Fruit fly (Drosophila melanogaster) whole organism, embryonic: ENCODE measurements around the gene alphaSnap.
A peak's percentile ranks its signal among the peaks of the same experiment; 100 is the strongest.

Source experiments
- B-H2 ChIP-seq: fragments of 200-800 bp; sonication (Bioruptor generic); optimal IDR thresholded peaks from 2 replicates; lab custom pipeline; 2018; ENCODE audit warnings: missing biosample characterization, mild to moderate bottlenecking, missing genetic modification characterization
- Blimp-1 ChIP-seq: fragments of 200-800 bp; sonication (Bioruptor generic); optimal IDR thresholded peaks from 3 replicates; lab custom pipeline; 2018; ENCODE audit warnings: missing biosample characterization, missing genetic modification characterization, mild to moderate bottlenecking, moderate library complexity, missing genetic modification reagents
- CG10366 ChIP-seq: fragments of 200-800 bp; sonication (Bioruptor generic); IDR thresholded peaks from 2 replicates; pipeline ENCODE4 v1.3.6; 2022; ENCODE audit warnings: missing biosample characterization, missing genetic modification characterization
- CG10431 ChIP-seq: fragments of 200-800 bp; sonication (Bioruptor generic); optimal IDR thresholded peaks from 3 replicates; lab custom pipeline; 2018; ENCODE audit warnings: missing biosample characterization, mild to moderate bottlenecking, missing genetic modification characterization
- CG11456 ChIP-seq: fragments of 200-800 bp; sonication (Bioruptor generic); IDR thresholded peaks from 3 replicates; pipeline ENCODE4 v1.3.6; 2022; ENCODE audit warnings: missing biosample characterization, missing genetic modification characterization
- CG14050 ChIP-seq: fragments of 200-800 bp; sonication (Bioruptor generic); IDR thresholded peaks from 3 replicates; pipeline ENCODE4 v1.3.6; 2022; ENCODE audit warnings: missing biosample characterization, missing genetic modification characterization
- CG15601 ChIP-seq: fragments of 200-800 bp; sonication (Bioruptor generic); optimal IDR thresholded peaks from 3 replicates; lab custom pipeline; 2019; ENCODE audit warnings: missing biosample characterization, mild to moderate bottlenecking, missing genetic modification characterization, moderate library complexity
- CG1602 ChIP-seq: fragments of 200-800 bp; sonication (Bioruptor generic); optimal IDR thresholded peaks from 3 replicates; lab custom pipeline; 2016; ENCODE audit warnings: missing biosample characterization, missing genetic modification characterization
- CG16813 ChIP-seq: fragments of 200-800 bp; sonication (Bioruptor generic); IDR thresholded peaks from 3 replicates; pipeline ENCODE4 v1.3.6; 2022; ENCODE audit warnings: missing biosample characterization, missing genetic modification characterization; ENCODE audit not compliant: partially characterized antibody
- CG17912 ChIP-seq: fragments of 200-800 bp; sonication (Bioruptor generic); optimal IDR thresholded peaks from 2 replicates; lab custom pipeline; 2018; ENCODE audit warnings: missing biosample characterization, mild to moderate bottlenecking, missing genetic modification characterization
- CG18262 ChIP-seq: fragments of 200-800 bp; optimal IDR thresholded peaks from 3 replicates; lab custom pipeline; 2019; ENCODE audit warnings: missing biosample characterization, mild to moderate bottlenecking, missing genetic modification characterization, moderate library complexity
- CG30431 ChIP-seq: fragments of 200-800 bp; sonication (Bioruptor generic); optimal IDR thresholded peaks from 2 replicates; lab custom pipeline; 2017; ENCODE audit warnings: missing biosample characterization, missing genetic modification characterization
- CG34224 ChIP-seq: fragments of 200-800 bp; sonication (Bioruptor generic); IDR thresholded peaks from 3 replicates; pipeline ENCODE4 v1.3.6; 2022; ENCODE audit warnings: missing biosample characterization, missing genetic modification characterization; ENCODE audit not compliant: partially characterized antibody
- CG34376 ChIP-seq: fragments of 200-800 bp; sonication (Bioruptor generic); optimal IDR thresholded peaks from 2 replicates; lab custom pipeline; 2018; ENCODE audit warnings: missing biosample characterization, mild to moderate bottlenecking, missing genetic modification characterization
- CG3838 ChIP-seq: fragments of 200-800 bp; sonication (Bioruptor generic); optimal IDR thresholded peaks from 3 replicates; lab custom pipeline; 2016; ENCODE audit warnings: missing biosample characterization, missing genetic modification characterization
- CG6813 ChIP-seq: fragments of 200-800 bp; sonication (Bioruptor generic); optimal IDR thresholded peaks from 2 replicates; lab custom pipeline; 2017; ENCODE audit warnings: missing biosample characterization, missing genetic modification characterization, mild to moderate bottlenecking, moderate library complexity, missing genetic modification reagents
- Camta ChIP-seq: fragments of 200-800 bp; sonication (Bioruptor generic); optimal IDR thresholded peaks from 2 replicates; lab custom pipeline; 2016; ENCODE audit warnings: missing biosample characterization, missing genetic modification characterization
- CoRest ChIP-seq: fragments of 200-800 bp; sonication (Bioruptor generic); optimal IDR thresholded peaks from 3 replicates; lab custom pipeline; 2018; ENCODE audit warnings: missing biosample characterization, mild to moderate bottlenecking, missing genetic modification characterization, moderate library complexity
- D ChIP-seq, 2 experiments: fragments of 200-800 bp in 1 of 2; fragments of >200 bp in 1 of 2; sonication (Bioruptor generic) in 1 of 2; optimal IDR thresholded peaks; 2 replicates in 1 of 2; 3 replicates in 1 of 2; lab custom pipeline; 2017; ENCODE audit warnings: mild to moderate bottlenecking in 1 of 2, missing biosample characterization in 1 of 2, missing genetic modification characterization in 1 of 2, missing genetic modification reagents in 1 of 2
- Dll ChIP-seq: fragments of 200-800 bp; sonication (Bioruptor generic); IDR thresholded peaks from 4 replicates; pipeline ENCODE4 v1.3.6; 2022; ENCODE audit warnings: missing biosample characterization, missing genetic modification characterization; ENCODE audit not compliant: partially characterized antibody
- MBD-R2 ChIP-seq: fragments of 200-800 bp; sonication (Bioruptor generic); IDR thresholded peaks from 2 replicates; pipeline ENCODE4 v1.3.6; 2022; ENCODE audit warnings: missing biosample characterization, missing genetic modification characterization
- Pdp1 ChIP-seq, 2 experiments: fragments of 200-800 bp; sonication (Bioruptor generic); optimal IDR thresholded peaks; 3 replicates each; lab custom pipeline; 2016; ENCODE audit warnings: missing biosample characterization in 2 of 2, missing genetic modification characterization in 2 of 2, mild to moderate bottlenecking in 1 of 2, moderate library complexity in 1 of 2
- ap ChIP-seq: fragments of 200-800 bp; sonication (Bioruptor generic); IDR thresholded peaks from 2 replicates; pipeline ENCODE4 v1.3.6; 2022; ENCODE audit warnings: missing biosample characterization, missing genetic modification characterization
- bab2 ChIP-seq: fragments of 200-800 bp; sonication (Bioruptor generic); optimal IDR thresholded peaks from 2 replicates; lab custom pipeline; 2016; ENCODE audit warnings: missing biosample characterization, missing genetic modification characterization
- bigmax ChIP-seq: fragments of 200-800 bp; sonication (Bioruptor generic); optimal IDR thresholded peaks from 2 replicates; lab custom pipeline; 2018; ENCODE audit warnings: missing biosample characterization, mild to moderate bottlenecking, missing genetic modification characterization
- btn ChIP-seq: fragments of 200-800 bp; sonication (Bioruptor generic); optimal IDR thresholded peaks from 2 replicates; lab custom pipeline; 2016; ENCODE audit warnings: missing biosample characterization, missing genetic modification characterization
- cad ChIP-seq: fragments of >200 bp; optimal IDR thresholded peaks from 2 replicates; lab custom pipeline; 2017; ENCODE audit warnings: missing biosample characterization, missing genetic modification characterization
- chn ChIP-seq: fragments of 200-800 bp; sonication (Bioruptor generic); optimal IDR thresholded peaks from 2 replicates; lab custom pipeline; 2016; ENCODE audit warnings: missing biosample characterization, missing genetic modification characterization
- dati ChIP-seq: fragments of 200-800 bp; sonication (Bioruptor generic); IDR thresholded peaks from 2 replicates; pipeline ENCODE4 v1.3.6; 2022; ENCODE audit warnings: missing biosample characterization, missing genetic modification characterization
- dimm ChIP-seq: fragments of 200-800 bp; sonication (Bioruptor generic); IDR thresholded peaks from 2 replicates; pipeline ENCODE4 v1.3.6; 2022; ENCODE audit warnings: missing biosample characterization, missing genetic modification characterization
- disco-r ChIP-seq: fragments of 200-800 bp; sonication (Bioruptor generic); optimal IDR thresholded peaks from 2 replicates; lab custom pipeline; 2016; ENCODE audit warnings: missing biosample characterization, missing genetic modification characterization
- dpn ChIP-seq, 2 experiments: fragments of 200-800 bp; sonication (Bioruptor generic); optimal IDR thresholded peaks; 3 replicates each; lab custom pipeline; 2016; ENCODE audit warnings: missing biosample characterization in 2 of 2, missing genetic modification characterization in 2 of 2
- eve ChIP-seq, 2 experiments: fragments of >200 bp; optimal IDR thresholded peaks; 2 replicates each; lab custom pipeline; 2017; ENCODE audit warnings: missing biosample characterization in 2 of 2, missing genetic modification characterization in 2 of 2
- ewg ChIP-seq: fragments of 200-800 bp; sonication (Bioruptor generic); optimal IDR thresholded peaks from 3 replicates; lab custom pipeline; 2017; ENCODE audit warnings: mild to moderate bottlenecking, missing biosample characterization, missing genetic modification reagents, missing genetic modification characterization
- ftz-f1 ChIP-seq: fragments of 200-800 bp; sonication (Bioruptor generic); optimal IDR thresholded peaks from 2 replicates; lab custom pipeline; 2016; ENCODE audit warnings: missing biosample characterization, missing genetic modification characterization
- fu2 ChIP-seq: fragments of 200-800 bp; sonication (Bioruptor generic); optimal IDR thresholded peaks from 2 replicates; lab custom pipeline; 2016; ENCODE audit warnings: missing biosample characterization, missing genetic modification characterization
- kah ChIP-seq: fragments of 200-800 bp; sonication (Bioruptor generic); optimal IDR thresholded peaks from 2 replicates; lab custom pipeline; 2018; ENCODE audit warnings: missing biosample characterization, mild to moderate bottlenecking, missing genetic modification characterization
- pnt ChIP-seq: fragments of 200-800 bp; sonication (Bioruptor generic); optimal IDR thresholded peaks from 3 replicates; lab custom pipeline; 2016; ENCODE audit warnings: missing biosample characterization, missing genetic modification characterization
- pros ChIP-seq: fragments of 200-800 bp; sonication (Bioruptor generic); optimal IDR thresholded peaks from 3 replicates; lab custom pipeline; 2019; ENCODE audit warnings: missing biosample characterization, mild to moderate bottlenecking, missing genetic modification characterization, moderate library complexity
- row ChIP-seq: fragments of 200-800 bp; sonication (Bioruptor generic); IDR thresholded peaks from 3 replicates; pipeline ENCODE4 v1.3.6; 2022; ENCODE audit warnings: missing biosample characterization, missing genetic modification characterization
- sc ChIP-seq, 3 experiments: fragments of >200 bp in 2 of 3; fragments of 200-800 bp in 1 of 3; sonication (Bioruptor generic) in 1 of 3; optimal IDR thresholded peaks; 2 replicates in 2 of 3; 3 replicates in 1 of 3; lab custom pipeline; 2017; ENCODE audit warnings: mild to moderate bottlenecking in 1 of 3, missing biosample characterization in 1 of 3, missing genetic modification characterization in 1 of 3, missing genetic modification reagents in 1 of 3
- sima ChIP-seq: fragments of 200-800 bp; sonication (Bioruptor generic); optimal IDR thresholded peaks from 2 replicates; lab custom pipeline; 2016; ENCODE audit warnings: missing biosample characterization, missing genetic modification characterization
- sna ChIP-seq: fragments of 200-800 bp; sonication (Bioruptor generic); IDR thresholded peaks from 2 replicates; pipeline ENCODE4 v1.3.6; 2022; ENCODE audit warnings: missing biosample characterization, missing genetic modification characterization; ENCODE audit not compliant: partially characterized antibody
- so ChIP-seq: fragments of 200-800 bp; sonication (Bioruptor generic); IDR thresholded peaks from 3 replicates; pipeline ENCODE4 v1.3.6; 2022; ENCODE audit warnings: missing biosample characterization, missing genetic modification characterization
- sob ChIP-seq: fragments of 200-800 bp; sonication (Bioruptor generic); IDR thresholded peaks from 2 replicates; pipeline ENCODE4 v1.3.6; 2022; ENCODE audit warnings: missing biosample characterization, missing genetic modification characterization
- tio ChIP-seq: fragments of 200-800 bp; sonication (Bioruptor generic); optimal IDR thresholded peaks from 2 replicates; lab custom pipeline; 2017; ENCODE audit warnings: missing biosample characterization, missing genetic modification characterization, inconsistent platforms
- unpg ChIP-seq: fragments of 200-800 bp; sonication (Bioruptor generic); optimal IDR thresholded peaks from 3 replicates; lab custom pipeline; 2018; ENCODE audit warnings: missing biosample characterization, mild to moderate bottlenecking, missing genetic modification characterization, moderate library complexity
- vnd ChIP-seq: fragments of 200-800 bp; sonication (Bioruptor generic); IDR thresholded peaks from 3 replicates; pipeline ENCODE4 v1.3.6; 2022; ENCODE audit warnings: missing biosample characterization, missing genetic modification characterization; ENCODE audit not compliant: partially characterized antibody
- vvl ChIP-seq: fragments of 200-800 bp; sonication (Bioruptor generic); IDR thresholded peaks from 2 replicates; pipeline ENCODE4 v1.3.6; 2022; ENCODE audit warnings: missing biosample characterization, missing genetic modification characterization

alphaSnap gene

DNA sequence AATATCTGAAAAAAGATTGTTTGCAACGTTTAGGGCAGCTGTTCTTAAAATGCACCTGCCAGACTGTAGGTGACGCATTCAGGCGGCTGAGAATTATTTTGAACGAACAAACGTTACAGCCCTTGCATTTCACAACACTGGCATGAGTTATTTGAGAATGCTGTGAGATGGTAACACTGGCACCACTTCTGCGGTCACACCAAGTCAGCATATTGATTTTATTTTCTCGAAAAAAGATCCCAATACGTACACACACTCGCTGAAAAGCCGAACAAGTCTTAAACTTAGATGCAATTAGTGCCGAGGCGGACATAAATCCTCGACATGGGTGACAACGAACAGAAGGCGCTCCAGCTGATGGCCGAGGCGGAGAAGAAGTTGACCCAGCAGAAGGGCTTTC is at the start of gene alphaSnap:
Gene alphaSnap, plus strand, starts transcription at position 164 of the 400 bp plus-strand sequence.
- TF ChIP-seq CG10431 (GFP tag; lab: Kevin White, UChicago) = no peak
- TF ChIP-seq CG6813 (GFP tag; lab: Kevin White, UChicago) = no peak
- peak; percentile 33 for TF ChIP-seq CG15601 (tag; lab: Kevin White, UChicago)
- TF ChIP-seq CG34224 (GFP tag; lab: Robert Waterston, UW) = peak; percentile 36; the same call in 1 of the 3 replicates
- TF ChIP-seq ap = no peak
- no peak for TF ChIP-seq disco-r (GFP tag; lab: Kevin White, UChicago)
- no peak for TF ChIP-seq sc (optimal IDR thresholded peaks at IDR 0.05; lab: Kevin White, UChicago)
- peak; percentile 37 for TF ChIP-seq sc (GFP tag; optimal IDR thresholded peaks at IDR 0.05; lab: Kevin White, UChicago)
- no peak for TF ChIP-seq cad (GFP tag; lab: Kevin White, UChicago)
- no peak for TF ChIP-seq chn (GFP tag; lab: Kevin White, UChicago)
- TF ChIP-seq pnt (GFP tag; lab: Kevin White, UChicago) = no peak
- TF ChIP-seq eve (GFP tag; optimal IDR thresholded peaks at IDR 0.05; lab: Kevin White, UChicago) = no peak
- peak in 1 of 2 experiments; percentile 55 for TF ChIP-seq Pdp1 (GFP tag; optimal IDR thresholded peaks at IDR 0.05; lab: Kevin White, UChicago)
- no peak for TF ChIP-seq unpg (GFP tag; lab: Kevin White, UChicago)
- TF ChIP-seq D (optimal IDR thresholded peaks at IDR 0.05; lab: Kevin White, UChicago) = no peak
- no peak for TF ChIP-seq D (GFP tag; optimal IDR thresholded peaks at IDR 0.05; lab: Kevin White, UChicago)
- no peak for TF ChIP-seq Camta (GFP tag; lab: Kevin White, UChicago)
- TF ChIP-seq CG11456 (GFP tag; lab: Robert Waterston, UW) = peak; percentile 38; the same call in 1 of the 3 replicates
- no peak for TF ChIP-seq btn (GFP tag; lab: Kevin White, UChicago)
- TF ChIP-seq CG34376 (GFP tag; lab: Kevin White, UChicago) = no peak
- TF ChIP-seq CG10366 (GFP tag; lab: Robert Waterston, UW) = 0 out of 2 replicates have a peak, but pooled peaks have one; percentile 15
- no peak for TF ChIP-seq sima
- TF ChIP-seq row = peak; percentile 34; the same call in 1 of the 3 replicates
- TF ChIP-seq CG3838 (GFP tag; lab: Kevin White, UChicago) = no peak
- TF ChIP-seq Blimp-1 (GFP tag; lab: Kevin White, UChicago) = no peak
- no peak for TF ChIP-seq bigmax (GFP tag; lab: Kevin White, UChicago)
- TF ChIP-seq Dll (GFP tag; lab: Robert Waterston, UW) = 0 out of 4 replicates have a peak, but pooled peaks have one; percentile 25
- TF ChIP-seq kah (GFP tag; lab: Kevin White, UChicago) = no peak
- TF ChIP-seq CG18262 (tag; lab: Kevin White, UChicago) = peak; percentile 7
- TF ChIP-seq CG14050 (GFP tag; lab: Robert Waterston, UW) = no peak
- TF ChIP-seq CG16813 (GFP tag; lab: Robert Waterston, UW) = peak; percentile 36; the same call in 1 of the 3 replicates
- TF ChIP-seq MBD-R2 (GFP tag; lab: Robert Waterston, UW) = peak; percentile 83
- no peak for TF ChIP-seq dati (GFP tag; lab: Robert Waterston, UW)
- 0 out of 2 replicates have a peak, but pooled peaks have one; percentile 13 for TF ChIP-seq sna (GFP tag; lab: Robert Waterston, UW)
- peak; percentile 8; the same call in 1 of the 2 replicates for TF ChIP-seq sob (GFP tag; lab: Robert Waterston, UW)
- TF ChIP-seq CG30431 (GFP tag; lab: Kevin White, UChicago) = no peak
- no peak for TF ChIP-seq vnd (GFP tag; lab: Robert Waterston, UW)
- TF ChIP-seq dimm = no peak
- TF ChIP-seq ewg (GFP tag; lab: Kevin White, UChicago) = no peak
- no peak for TF ChIP-seq B-H2 (GFP tag; lab: Kevin White, UChicago)
- no peak for TF ChIP-seq tio (GFP tag; lab: Kevin White, UChicago)
- TF ChIP-seq ftz-f1 (GFP tag; lab: Kevin White, UChicago) = no peak
- TF ChIP-seq CG1602 = no peak
- TF ChIP-seq so (GFP tag; lab: Robert Waterston, UW) = no peak
- TF ChIP-seq bab2 (GFP tag; lab: Kevin White, UChicago) = no peak
- TF ChIP-seq fu2 (GFP tag; lab: Kevin White, UChicago) = peak; percentile 34
- TF ChIP-seq CoRest = peak; percentile 57
- TF ChIP-seq dpn (GFP tag; optimal IDR thresholded peaks at IDR 0.05; lab: Kevin White, UChicago) = peak; percentile 39 to 49
- no peak for TF ChIP-seq CG17912
- peak; percentile 67; the same call in 1 of the 2 replicates for TF ChIP-seq vvl
- no peak for TF ChIP-seq pros (GFP tag; lab: Kevin White, UChicago)
